Worm (Caenorhabditis elegans) whole organism, L2 larva: ENCODE data around the gene AC3.12.

Source experiments
- ZK546.5 ChIP-seq: sonication (generic microtip); optimal IDR thresholded peaks from 2 replicates; lab custom pipeline; 2017; ENCODE audit warnings: missing biosample characterization, missing genetic modification characterization
- blmp-1 ChIP-seq: sonication (generic microtip); optimal IDR thresholded peaks from 2 replicates; lab custom pipeline; 2017; ENCODE audit warnings: missing genetic modification characterization, mild to moderate bottlenecking, missing compliant biosample characterization, antibody characterized with exemption, moderate library complexity; ENCODE audit not compliant: insufficient read depth
- ceh-16 ChIP-seq: fragments of 150-350 bp; optimal IDR thresholded peaks from 2 replicates; lab custom pipeline; 2014; ENCODE audit warnings: missing biosample characterization, missing genetic modification characterization
- elt-1 ChIP-seq: fragments of 150-350 bp; optimal IDR thresholded peaks from 2 replicates; lab custom pipeline; 2014; ENCODE audit warnings: missing biosample characterization, missing genetic modification characterization
- nhr-12 ChIP-seq: fragments of 150-350 bp; optimal IDR thresholded peaks from 2 replicates; lab custom pipeline; 2014; ENCODE audit warnings: missing biosample characterization, missing genetic modification characterization
- nhr-129 ChIP-seq: fragments of 150-350 bp; optimal IDR thresholded peaks from 2 replicates; lab custom pipeline; 2014; ENCODE audit warnings: missing biosample characterization, missing genetic modification characterization
- sem-4 ChIP-seq: fragments of 150-350 bp; optimal IDR thresholded peaks from 2 replicates; lab custom pipeline; 2014; ENCODE audit warnings: missing biosample characterization, missing genetic modification reagents, missing genetic modification characterization
- sma-9 ChIP-seq, 2 experiments: fragments of 150-350 bp in 1 of 2; sonication (generic microtip) in 1 of 2; optimal IDR thresholded peaks; 2 replicates each; lab custom pipeline; 2014 to 2016; ENCODE audit warnings: missing genetic modification characterization in 2 of 2, mild to moderate bottlenecking in 1 of 2, missing biosample characterization in 1 of 2, missing compliant biosample characterization in 1 of 2, missing genetic modification reagents in 1 of 2, moderate library complexity in 1 of 2
- unc-39 ChIP-seq: fragments of 150-350 bp; optimal IDR thresholded peaks from 2 replicates; lab custom pipeline; 2014; ENCODE audit warnings: missing biosample characterization, missing genetic modification characterization
- unc-62 ChIP-seq: fragments of 150-350 bp; optimal IDR thresholded peaks from 2 replicates; lab custom pipeline; 2014; ENCODE audit warnings: missing biosample characterization, missing genetic modification reagents, missing genetic modification characterization
- ztf-4 ChIP-seq: fragments of 150-350 bp; optimal IDR thresholded peaks from 2 replicates; lab custom pipeline; 2014; ENCODE audit warnings: missing biosample characterization, missing genetic modification characterization

DNA sequence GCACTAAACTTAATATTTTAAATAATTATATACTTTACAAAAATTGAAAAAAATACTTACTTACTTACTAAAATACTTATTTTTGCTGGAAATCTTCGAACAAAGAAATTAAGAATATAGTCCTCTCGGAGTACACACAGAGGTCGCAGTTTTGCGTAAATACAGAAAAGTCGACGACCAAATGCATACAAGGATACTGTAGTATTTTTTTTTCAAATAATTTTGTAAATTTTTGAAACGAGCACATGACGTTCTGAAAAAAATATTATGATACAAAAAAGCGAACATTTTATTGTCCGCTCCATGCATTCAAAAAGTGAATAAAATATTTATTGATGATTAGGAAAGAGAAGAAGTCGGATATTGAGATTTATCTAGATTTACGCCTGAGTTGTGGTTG, 47.1 kb upstream of the AC3.12 start, which contains the start of gene apc-10:
- no peak for TF ChIP-seq elt-1 (tag; lab: Kevin White, UChicago)
- no peak for TF ChIP-seq unc-39 (tag; lab: Kevin White, UChicago)
- no peak for TF ChIP-seq ceh-16 (tag; lab: Kevin White, UChicago)
- TF ChIP-seq blmp-1 (tag; lab: Kevin White, UChicago) = no peak
- TF ChIP-seq nhr-129 (tag; lab: Kevin White, UChicago) = no peak
- TF ChIP-seq unc-62 = no peak
- TF ChIP-seq sma-9 (GFP tag; optimal IDR thresholded peaks at IDR 0.05; lab: Kevin White, UChicago) = no peak
- TF ChIP-seq sma-9 (tag; optimal IDR thresholded peaks at IDR 0.05; lab: Kevin White, UChicago) = no peak
- no peak for TF ChIP-seq sem-4
- no peak for TF ChIP-seq nhr-12 (tag; lab: Kevin White, UChicago)
- no peak for TF ChIP-seq ztf-4
- TF ChIP-seq ZK546.5 (tag; lab: Kevin White, UChicago) = no peak
